Worm (Caenorhabditis elegans) whole organism, L4 larva: ENCODE results near the gene F32H5.3.

ENCODE experiments used
- Y5F2A.4 ChIP-seq: fragments of 200-800 bp; sonication (Bioruptor generic); optimal IDR thresholded peaks from 2 replicates; lab custom pipeline; 2018; ENCODE audit warnings: mild to moderate bottlenecking, missing genetic modification characterization, missing compliant biosample characterization
- ZK337.2 ChIP-seq: fragments of 200-800 bp; sonication (Bioruptor generic); IDR thresholded peaks from 2 replicates; pipeline ENCODE4 v1.3.6; 2022; ENCODE audit warnings: missing genetic modification reagents, missing genetic modification characterization, missing compliant biosample characterization
- aha-1 ChIP-seq: fragments of 150-350 bp; peaks from one replicate; lab custom pipeline; 2014; ENCODE audit warnings: missing biosample characterization, missing genetic modification characterization
- ceh-28 ChIP-seq: fragments of 150-350 bp; optimal IDR thresholded peaks from 2 replicates; lab custom pipeline; 2014; ENCODE audit warnings: missing biosample characterization, missing genetic modification reagents, missing genetic modification characterization
- ceh-44 ChIP-seq: fragments of 200-800 bp; sonication (Bioruptor generic); IDR thresholded peaks from 2 replicates; pipeline ENCODE4 v1.3.6; 2022; ENCODE audit warnings: missing genetic modification reagents, missing genetic modification characterization, missing compliant biosample characterization
- ceh-82 ChIP-seq: sonication (generic microtip); optimal IDR thresholded peaks from 2 replicates; lab custom pipeline; 2017; ENCODE audit warnings: missing biosample characterization, missing genetic modification characterization
- ces-1 ChIP-seq: fragments of 150-350 bp; sonication (generic microtip); optimal IDR thresholded peaks from 4 replicates; lab custom pipeline; 2014; ENCODE audit warnings: missing biosample characterization, missing genetic modification reagents, missing genetic modification characterization
- ctbp-1 ChIP-seq: fragments of 200-800 bp; sonication (Bioruptor generic); IDR thresholded peaks from 2 replicates; pipeline ENCODE4 v1.3.6; 2022; ENCODE audit warnings: missing genetic modification reagents, missing genetic modification characterization, missing compliant biosample characterization
- daf-16 ChIP-seq, 3 experiments: sonication (generic microtip); optimal IDR thresholded peaks; 2 replicates each; lab custom pipeline; 2016 to 2017; ENCODE audit warnings: missing genetic modification characterization in 3 of 3, missing genetic modification reagents in 3 of 3, mild to moderate bottlenecking in 2 of 3, missing compliant biosample characterization in 2 of 3, missing biosample characterization in 1 of 3, moderate library complexity in 1 of 3
- dmd-8 ChIP-seq: fragments of 200-800 bp; sonication (Bioruptor generic); IDR thresholded peaks from 2 replicates; pipeline ENCODE4 v1.3.6; 2022; ENCODE audit warnings: missing genetic modification characterization, missing compliant biosample characterization
- dve-1 ChIP-seq: sonication (generic microtip); optimal IDR thresholded peaks from 2 replicates; lab custom pipeline; 2017; ENCODE audit warnings: antibody characterized with exemption, mild to moderate bottlenecking, missing genetic modification characterization, missing compliant biosample characterization; ENCODE audit not compliant: insufficient read depth
- fkh-10 ChIP-seq: fragments of 150-350 bp; optimal IDR thresholded peaks from 2 replicates; lab custom pipeline; 2014; ENCODE audit warnings: missing biosample characterization, missing genetic modification reagents, missing genetic modification characterization
- gei-8 ChIP-seq: fragments of 200-800 bp; sonication (Bioruptor generic); optimal IDR thresholded peaks from 2 replicates; lab custom pipeline; 2018; ENCODE audit warnings: mild to moderate bottlenecking, missing genetic modification characterization, missing compliant biosample characterization
- hlh-30 ChIP-seq: sonication (generic microtip); optimal IDR thresholded peaks from 2 replicates; lab custom pipeline; 2017; ENCODE audit warnings: antibody characterized with exemption, mild to moderate bottlenecking, missing genetic modification characterization, missing compliant biosample characterization; ENCODE audit not compliant: insufficient read depth
- hmg-1.1 ChIP-seq: fragments of 200-800 bp; sonication (Bioruptor generic); IDR thresholded peaks from 2 replicates; pipeline ENCODE4 v1.3.6; 2022; ENCODE audit warnings: missing genetic modification reagents, missing genetic modification characterization, missing compliant biosample characterization
- lin-29 ChIP-seq: fragments of 200-800 bp; sonication (Bioruptor generic); IDR thresholded peaks from 2 replicates; pipeline ENCODE4 v1.3.6; 2022; ENCODE audit warnings: missing genetic modification reagents, missing genetic modification characterization, missing compliant biosample characterization
- lsy-2 ChIP-seq, 2 experiments: fragments of 150-350 bp in 1 of 2; sonication (generic microtip) in 1 of 2; optimal IDR thresholded peaks; 2 replicates each; lab custom pipeline; 2014 to 2017; ENCODE audit warnings: missing biosample characterization in 2 of 2, missing genetic modification characterization in 2 of 2
- mdt-29 ChIP-seq: fragments of 200-800 bp; sonication (Bioruptor generic); IDR thresholded peaks from 2 replicates; pipeline ENCODE4 v1.3.6; 2022; ENCODE audit warnings: missing genetic modification reagents, missing genetic modification characterization, missing compliant biosample characterization
- mep-1 ChIP-seq: fragments of 150-350 bp; sonication (generic microtip); optimal IDR thresholded peaks from 3 replicates; lab custom pipeline; 2014; ENCODE audit warnings: missing biosample characterization, missing genetic modification characterization
- mes-2 ChIP-seq: sonication (generic microtip); optimal IDR thresholded peaks from 2 replicates; lab custom pipeline; 2016; ENCODE audit warnings: missing genotype, mild to moderate bottlenecking, missing genetic modification characterization, missing compliant biosample characterization; ENCODE audit not compliant: poor library complexity, severe bottlenecking
- mxl-3 ChIP-seq: fragments of 200-800 bp; sonication (Bioruptor generic); optimal IDR thresholded peaks from 2 replicates; lab custom pipeline; 2018; ENCODE audit warnings: mild to moderate bottlenecking, missing genetic modification characterization, missing compliant biosample characterization
- nhr-10 ChIP-seq: fragments of 150-350 bp; optimal IDR thresholded peaks from 2 replicates; lab custom pipeline; 2014; ENCODE audit warnings: missing biosample characterization, missing genetic modification characterization
- nhr-25 ChIP-seq: sonication (generic microtip); optimal IDR thresholded peaks from 2 replicates; lab custom pipeline; 2017; ENCODE audit warnings: missing genetic modification characterization, mild to moderate bottlenecking, missing compliant biosample characterization, antibody characterized with exemption, moderate library complexity, borderline replicate concordance; ENCODE audit not compliant: insufficient read depth
- nhr-28 ChIP-seq: fragments of 150-350 bp; optimal IDR thresholded peaks from 2 replicates; lab custom pipeline; 2014; ENCODE audit warnings: missing biosample characterization, missing genetic modification characterization
- nhr-48 ChIP-seq: sonication (generic microtip); optimal IDR thresholded peaks from 2 replicates; lab custom pipeline; 2016; ENCODE audit warnings: mild to moderate bottlenecking, missing genetic modification characterization, missing compliant biosample characterization
- rbr-2 ChIP-seq: sonication (generic microtip); optimal IDR thresholded peaks from 2 replicates; lab custom pipeline; 2016; ENCODE audit warnings: missing genotype, missing genetic modification characterization, missing compliant biosample characterization
- unc-62 ChIP-seq, 3 experiments: fragments of 150-350 bp in 1 of 3; sonication (generic microtip); optimal IDR thresholded peaks in 2 of 3; peaks in 1 of 3; 1 replicate in 1 of 3; 2 replicates in 2 of 3; lab custom pipeline; 2014 to 2017; ENCODE audit warnings: missing biosample characterization in 3 of 3, missing genetic modification characterization in 3 of 3, missing genetic modification reagents in 3 of 3, missing genotype in 1 of 3
- zfp-2 ChIP-seq: sonication (generic microtip); optimal IDR thresholded peaks from 2 replicates; lab custom pipeline; 2016; ENCODE audit warnings: mild to moderate bottlenecking, missing genetic modification characterization, missing compliant biosample characterization

The F32H5.3 gene

ce11 chrV:13387472-13387871 is 28.3 kb downstream of the F32H5.3 start:
- TF ChIP-seq aha-1 (tag; lab: Kevin White, UChicago), result peak; percentile 94
- TF ChIP-seq ceh-82 (tag; lab: Kevin White, UChicago), result no peak

- 0 out of 2 replicates have a peak, but pooled peaks have one; percentile 51 for TF ChIP-seq dmd-8
- TF ChIP-seq unc-62 (GFP tag; optimal IDR thresholded peaks at IDR 0.05 in 1 of 2; lab: Kevin White, UChicago), result peak in 1 of 2 experiments; percentile 92
- TF ChIP-seq unc-62 (tag; optimal IDR thresholded peaks at IDR 0.05; lab: Kevin White, UChicago), result no peak
- no peak for TF ChIP-seq ZK337.2
These were observed 29.8 kb downstream of the F32H5.3 start for ce11 chrV:13388961-13389360.

ce11 chrV:13389454-13389853 is 30.3 kb downstream of the F32H5.3 start:
- peak; percentile 73 for TF ChIP-seq aha-1 (tag; lab: Kevin White, UChicago)
- TF ChIP-seq nhr-25 (tag; lab: Kevin White, UChicago), result peak; percentile 25
- no peak for TF ChIP-seq mes-2 (tag; lab: Kevin White, UChicago)
- TF ChIP-seq nhr-28 (tag; lab: Kevin White, UChicago), result peak; percentile 77
- TF ChIP-seq mep-1 (tag; lab: Kevin White, UChicago), result peak; percentile 2

ce11 chrV:13390936-13391335 is 31.8 kb downstream of the F32H5.3 start:
- no peak for TF ChIP-seq gei-8
- no peak for TF ChIP-seq hmg-1.1 (GFP tag; lab: Robert Waterston, UW)
- TF ChIP-seq ceh-28, result no peak
- peak; percentile 21 for TF ChIP-seq hlh-30
- no peak for TF ChIP-seq dve-1 (tag; lab: Kevin White, UChicago)
- TF ChIP-seq ZK337.2, result no peak
- peak; percentile 20 for TF ChIP-seq mxl-3 (GFP tag; lab: Kevin White, UChicago)
- no peak for TF ChIP-seq ceh-44 (GFP tag; lab: Robert Waterston, UW)
- TF ChIP-seq dmd-8, result 0 out of 2 replicates have a peak, but pooled peaks have one; percentile 46
- no peak for TF ChIP-seq lin-29 (GFP tag; lab: Robert Waterston, UW)
- TF ChIP-seq mdt-29 (GFP tag; lab: Robert Waterston, UW), result no peak
- TF ChIP-seq lsy-2 (tag; optimal IDR thresholded peaks at IDR 0.05; lab: Kevin White, UChicago), result peak in 1 of 2 experiments; percentile 11
- no peak for TF ChIP-seq Y5F2A.4 (GFP tag; lab: Kevin White, UChicago)
- no peak for TF ChIP-seq unc-62 (GFP tag; optimal IDR thresholded peaks at IDR 0.05 in 1 of 2; lab: Kevin White, UChicago)
- TF ChIP-seq unc-62 (tag; optimal IDR thresholded peaks at IDR 0.05; lab: Kevin White, UChicago), result no peak
- TF ChIP-seq daf-16 (GFP tag; optimal IDR thresholded peaks at IDR 0.05; lab: Kevin White, UChicago), result no peak
- no peak for TF ChIP-seq daf-16 (tag; optimal IDR thresholded peaks at IDR 0.05; lab: Kevin White, UChicago)
- TF ChIP-seq nhr-28 (tag; lab: Kevin White, UChicago), result peak; percentile 27
- no peak for TF ChIP-seq zfp-2 (tag; lab: Kevin White, UChicago)
- TF ChIP-seq nhr-10, result no peak
- TF ChIP-seq, all 104 proteins: peak for 5

ce11 chrV:13391378-13392258 is 32.5 kb downstream of the F32H5.3 start, which contains the start of gene somi-1:
somi-1 (minus strand) TSS chrV:13391395.
- TF ChIP-seq aha-1 (tag; lab: Kevin White, UChicago) (peak; percentile 7), lsy-2 (tag; optimal IDR thresholded peaks at IDR 0.05; lab: Kevin White, UChicago) (no peak), ces-1 (GFP tag; lab: Kevin White, UChicago) (peak; percentile 83), nhr-48 (tag; lab: Kevin White, UChicago) (no peak), ctbp-1 (GFP tag; lab: Robert Waterston, UW) (peak; percentile 33; the same call in 1 of the 2 replicates), rbr-2 (tag; lab: Kevin White, UChicago) (no peak), hlh-30 (peak; percentile 59), dmd-8 (no peak), unc-62 (GFP tag; optimal IDR thresholded peaks at IDR 0.05 in 1 of 2; lab: Kevin White, UChicago) (peak in 1 of 2 experiments; percentile 88), unc-62 (tag; optimal IDR thresholded peaks at IDR 0.05; lab: Kevin White, UChicago) (no peak), nhr-28 (tag; lab: Kevin White, UChicago) (peak; percentile 47), fkh-10 (GFP tag; lab: Kevin White, UChicago) (peak; percentile 57), mxl-3 (GFP tag; lab: Kevin White, UChicago) (peak; percentile 0)
